Fruit fly (Drosophila melanogaster): ENCODE results near the gene Dci.

dm6 chr3L:882892-883255 lies 31.7 kb downstream of the Dci start:
- TF ChIP-seq fd96Cb (tag; optimal IDR thresholded peaks at IDR 0.05) = no peak
- no peak for TF ChIP-seq Vsx1 (GFP tag; optimal IDR thresholded peaks at IDR 0.05)
- no peak for TF ChIP-seq Awh (GFP tag; IDR thresholded peaks at IDR 0.05)
- no peak for TF ChIP-seq CG3726 (GFP tag; IDR thresholded peaks at IDR 0.05)
- no peak for TF ChIP-seq oc (tag; optimal IDR thresholded peaks at IDR 0.05)
- TF ChIP-seq dm (GFP tag; optimal IDR thresholded peaks at IDR 0.05) = no peak
- 0 out of 4 replicates have a peak, but pooled peaks have one; percentile 19 for TF ChIP-seq chinmo (GFP tag; IDR thresholded peaks at IDR 0.05; ENCODE audit: partially characterized antibody)
- TF ChIP-seq CG2199 (GFP tag; IDR thresholded peaks at IDR 0.05) = 0 out of 3 replicates have a peak, but pooled peaks have one; percentile 11
- TF ChIP-seq CG10366 (GFP tag; IDR thresholded peaks at IDR 0.05) = no peak
- no peak for TF ChIP-seq CG14965 (GFP tag; optimal IDR thresholded peaks at IDR 0.05; ENCODE audit: borderline replicate concordance)
- TF ChIP-seq salm (tag; optimal IDR thresholded peaks at IDR 0.05) = no peak
- TF ChIP-seq Deaf1 (tag; optimal IDR thresholded peaks at IDR 0.05) = no peak
- TF ChIP-seq Xrp1 (GFP tag; IDR thresholded peaks at IDR 0.05) = no peak
- TF ChIP-seq Optix (GFP tag; IDR thresholded peaks at IDR 0.05) = no peak

Data from whole organism, embryonic.